Fruit fly (Drosophila melanogaster) whole organism, prepupa: Measurements from ENCODE around the gene Lsd-1.

Experiments
- CG9139 ChIP-seq: fragments of 200-800 bp; sonication (Bioruptor generic); optimal IDR thresholded peaks from 3 replicates; lab custom pipeline; 2017; ENCODE audit warnings: missing biosample characterization, mild to moderate bottlenecking, missing genetic modification characterization
- Ets21C ChIP-seq: fragments of 200-800 bp; sonication (Bioruptor generic); optimal IDR thresholded peaks from 3 replicates; lab custom pipeline; 2016; ENCODE audit warnings: missing biosample characterization, missing genetic modification characterization
- fd59A ChIP-seq: fragments of 200-800 bp; sonication (Bioruptor generic); optimal IDR thresholded peaks from 2 replicates; lab custom pipeline; 2017; ENCODE audit warnings: missing biosample characterization, mild to moderate bottlenecking, missing genetic modification characterization, missing genetic modification reagents
- fkh ChIP-seq: fragments of 200-800 bp; sonication (Bioruptor generic); optimal IDR thresholded peaks from 3 replicates; lab custom pipeline; 2017; ENCODE audit warnings: missing biosample characterization, mild to moderate bottlenecking, missing genetic modification characterization, moderate library complexity
- pdm3 ChIP-seq: fragments of 200-800 bp; sonication (Bioruptor generic); optimal IDR thresholded peaks from 3 replicates; lab custom pipeline; 2016; ENCODE audit warnings: missing biosample characterization, missing genetic modification characterization

- TF ChIP-seq fd59A (GFP tag; lab: Kevin White, UChicago) (no peak), Ets21C (GFP tag; lab: Kevin White, UChicago) (no peak), pdm3 (no peak), fkh (GFP tag; lab: Kevin White, UChicago) (no peak), CG9139 (GFP tag; lab: Kevin White, UChicago) (no peak)
These were observed 10.9 kb upstream of the Lsd-1 start, which contains the start of the genes RanBP3 and Rpt5 for dm6 chr3R:23752728-23753127.
